Fruit fly (Drosophila melanogaster) whole organism, embryonic: ENCODE data around the gene Epp.
A peak's percentile ranks its signal among the peaks of the same experiment; 100 is the strongest.

Experiments
- ATbp ChIP-seq: fragments of 200-800 bp; sonication (Bioruptor generic); optimal IDR thresholded peaks from 2 replicates; lab custom pipeline; 2017; ENCODE audit warnings: missing biosample characterization, mild to moderate bottlenecking, missing genetic modification characterization, missing genetic modification reagents
- Blimp-1 ChIP-seq: fragments of 200-800 bp; sonication (Bioruptor generic); optimal IDR thresholded peaks from 3 replicates; lab custom pipeline; 2018; ENCODE audit warnings: missing biosample characterization, missing genetic modification characterization, mild to moderate bottlenecking, moderate library complexity, missing genetic modification reagents
- CG10366 ChIP-seq: fragments of 200-800 bp; sonication (Bioruptor generic); IDR thresholded peaks from 2 replicates; pipeline ENCODE4 v1.3.6; 2022; ENCODE audit warnings: missing biosample characterization, missing genetic modification characterization
- CG10959 ChIP-seq: fragments of 200-800 bp; sonication (Bioruptor generic); IDR thresholded peaks from 2 replicates; pipeline ENCODE4 v1.3.6; 2022; ENCODE audit warnings: missing biosample characterization, missing genetic modification characterization
- CG12299 ChIP-seq: fragments of 200-800 bp; sonication (Bioruptor generic); optimal IDR thresholded peaks from 2 replicates; lab custom pipeline; 2018; ENCODE audit warnings: missing biosample characterization, mild to moderate bottlenecking, missing genetic modification characterization
- CG13287 ChIP-seq: fragments of 200-800 bp; sonication (Bioruptor generic); IDR thresholded peaks from 2 replicates; pipeline ENCODE4 v1.3.6; 2022; ENCODE audit warnings: missing biosample characterization, missing genetic modification characterization; ENCODE audit not compliant: partially characterized antibody
- CG13424 ChIP-seq: fragments of 200-800 bp; sonication (Bioruptor generic); optimal IDR thresholded peaks from 2 replicates; lab custom pipeline; 2019; ENCODE audit warnings: missing biosample characterization, mild to moderate bottlenecking, missing genetic modification characterization, moderate library complexity
- CG14441 ChIP-seq: fragments of 200-800 bp; sonication (Bioruptor generic); IDR thresholded peaks from 2 replicates; pipeline ENCODE4 v1.3.6; 2022; ENCODE audit warnings: missing biosample characterization, missing genetic modification characterization
- CG15514 ChIP-seq: fragments of 200-800 bp; sonication (Bioruptor generic); optimal IDR thresholded peaks from 3 replicates; lab custom pipeline; 2017; ENCODE audit warnings: missing biosample characterization, missing genetic modification characterization, mild to moderate bottlenecking, moderate library complexity, missing genetic modification reagents
- CG16779 ChIP-seq: fragments of 200-800 bp; sonication (Bioruptor generic); IDR thresholded peaks from 2 replicates; pipeline ENCODE4 v1.3.6; 2022; ENCODE audit warnings: missing biosample characterization, missing genetic modification characterization
- CG1832 ChIP-seq: fragments of 200-800 bp; sonication (Bioruptor generic); optimal IDR thresholded peaks from 2 replicates; lab custom pipeline; 2017; ENCODE audit warnings: missing biosample characterization, mild to moderate bottlenecking, missing genetic modification characterization, inconsistent platforms
- CG18764 ChIP-seq: fragments of 200-800 bp; sonication (Bioruptor generic); optimal IDR thresholded peaks from 3 replicates; lab custom pipeline; 2016; ENCODE audit warnings: missing biosample characterization, missing genetic modification characterization
- CG3838 ChIP-seq: fragments of 200-800 bp; sonication (Bioruptor generic); optimal IDR thresholded peaks from 3 replicates; lab custom pipeline; 2016; ENCODE audit warnings: missing biosample characterization, missing genetic modification characterization
- CG5953 ChIP-seq: fragments of 200-800 bp; sonication (Bioruptor generic); IDR thresholded peaks from 2 replicates; pipeline ENCODE4 v1.3.6; 2022; ENCODE audit warnings: missing biosample characterization, missing genetic modification characterization
- CG8089 ChIP-seq: fragments of 200-800 bp; sonication (Bioruptor generic); optimal IDR thresholded peaks from 3 replicates; lab custom pipeline; 2016; ENCODE audit warnings: missing biosample characterization, missing genetic modification characterization
- Dfd ChIP-seq, 2 experiments: fragments of >200 bp; optimal IDR thresholded peaks; 2 replicates each; lab custom pipeline; 2017; ENCODE audit warnings: missing biosample characterization in 2 of 2, missing genetic modification characterization in 2 of 2
- Dip2 ChIP-seq: fragments of 200-800 bp; sonication (Bioruptor generic); IDR thresholded peaks from 2 replicates; pipeline ENCODE4 v1.3.6; 2022; ENCODE audit warnings: missing biosample characterization, missing genetic modification characterization
- Doc3 ChIP-seq: fragments of 200-800 bp; sonication (Bioruptor generic); IDR thresholded peaks from 3 replicates; pipeline ENCODE4 v1.3.6; 2022; ENCODE audit warnings: missing biosample characterization, missing genetic modification characterization; ENCODE audit not compliant: partially characterized antibody
- Dref ChIP-seq: fragments of 200-800 bp; sonication (Bioruptor generic); IDR thresholded peaks from 2 replicates; pipeline ENCODE4 v1.3.6; 2022; ENCODE audit warnings: missing biosample characterization, missing genetic modification characterization
- E2f2 ChIP-seq: fragments of 200-800 bp; sonication (Bioruptor generic); IDR thresholded peaks from 2 replicates; pipeline ENCODE4 v1.3.6; 2022; ENCODE audit warnings: missing biosample characterization, missing genetic modification characterization
- Gsc ChIP-seq: fragments of 200-800 bp; sonication (Bioruptor generic); IDR thresholded peaks from 2 replicates; pipeline ENCODE4 v1.3.6; 2022; ENCODE audit warnings: missing biosample characterization, missing genetic modification characterization
- HmgD ChIP-seq: fragments of 200-800 bp; sonication (Bioruptor generic); optimal IDR thresholded peaks from 3 replicates; lab custom pipeline; 2016; ENCODE audit warnings: missing biosample characterization, missing genetic modification characterization
- Hmr ChIP-seq: fragments of 200-800 bp; sonication (Bioruptor generic); optimal IDR thresholded peaks from 3 replicates; lab custom pipeline; 2017; ENCODE audit warnings: mild to moderate bottlenecking, missing biosample characterization, missing genetic modification reagents, missing genetic modification characterization
- Hr78 ChIP-seq, 2 experiments: fragments of 200-800 bp in 1 of 2; fragments of >200 bp in 1 of 2; sonication (Bioruptor generic) in 1 of 2; optimal IDR thresholded peaks; 2 replicates each; lab custom pipeline; 2017 to 2019; ENCODE audit warnings: missing biosample characterization in 2 of 2, missing genetic modification characterization in 2 of 2, mild to moderate bottlenecking in 1 of 2, moderate library complexity in 1 of 2
- Hsf ChIP-seq: fragments of 200-800 bp; sonication (Bioruptor generic); optimal IDR thresholded peaks from 3 replicates; lab custom pipeline; 2016; ENCODE audit warnings: missing biosample characterization, missing genetic modification characterization
- MBD-R2 ChIP-seq: fragments of 200-800 bp; sonication (Bioruptor generic); IDR thresholded peaks from 2 replicates; pipeline ENCODE4 v1.3.6; 2022; ENCODE audit warnings: missing biosample characterization, missing genetic modification characterization
- MTF-1 ChIP-seq: fragments of 200-800 bp; sonication (Bioruptor generic); optimal IDR thresholded peaks from 2 replicates; lab custom pipeline; 2018; ENCODE audit warnings: missing biosample characterization, mild to moderate bottlenecking, missing genetic modification characterization, borderline replicate concordance
- Nf-YC ChIP-seq: fragments of 200-800 bp; optimal IDR thresholded peaks from 3 replicates; lab custom pipeline; 2019; ENCODE audit warnings: missing biosample characterization, mild to moderate bottlenecking, missing genetic modification characterization, moderate library complexity
- Opbp ChIP-seq: fragments of 200-800 bp; sonication (Bioruptor generic); IDR thresholded peaks from 3 replicates; pipeline ENCODE4 v1.3.6; 2022; ENCODE audit warnings: missing biosample characterization, missing genetic modification characterization; ENCODE audit not compliant: partially characterized antibody
- Rfx ChIP-seq: fragments of 200-800 bp; sonication (Bioruptor generic); IDR thresholded peaks from 2 replicates; pipeline ENCODE4 v1.3.6; 2022; ENCODE audit warnings: missing biosample characterization, missing genetic modification characterization
- Scr ChIP-seq: fragments of 200-800 bp; sonication (Bioruptor generic); IDR thresholded peaks from 2 replicates; pipeline ENCODE4 v1.3.6; 2022; ENCODE audit warnings: missing biosample characterization, missing genetic modification characterization; ENCODE audit not compliant: partially characterized antibody
- Tbp ChIP-seq: fragments of >200 bp; optimal IDR thresholded peaks from 2 replicates; lab custom pipeline; 2018; ENCODE audit warnings: missing biosample characterization, missing genetic modification characterization
- az2 ChIP-seq: fragments of 200-800 bp; sonication (Bioruptor generic); optimal IDR thresholded peaks from 3 replicates; lab custom pipeline; 2016; ENCODE audit warnings: missing biosample characterization, missing genetic modification characterization
- br ChIP-seq: fragments of >200 bp; optimal IDR thresholded peaks from 2 replicates; lab custom pipeline; 2017
- croc ChIP-seq: fragments of 200-800 bp; sonication (Bioruptor generic); conservative IDR thresholded peaks from 3 replicates; pipeline ENCODE4 v1.3.6; 2022; ENCODE audit warnings: missing biosample characterization, missing genetic modification characterization
- fd102C ChIP-seq: fragments of 200-800 bp; sonication (Bioruptor generic); optimal IDR thresholded peaks from 2 replicates; lab custom pipeline; 2018; ENCODE audit warnings: missing biosample characterization, mild to moderate bottlenecking, missing genetic modification characterization, moderate library complexity
- fu2 ChIP-seq: fragments of 200-800 bp; sonication (Bioruptor generic); optimal IDR thresholded peaks from 2 replicates; lab custom pipeline; 2016; ENCODE audit warnings: missing biosample characterization, missing genetic modification characterization
- her ChIP-seq: fragments of 200-800 bp; sonication (Bioruptor generic); optimal IDR thresholded peaks from 2 replicates; lab custom pipeline; 2016; ENCODE audit warnings: missing biosample characterization, missing genetic modification characterization
- knrl ChIP-seq: fragments of 200-800 bp; sonication (Bioruptor generic); IDR thresholded peaks from 3 replicates; pipeline ENCODE4 v1.3.6; 2022; ENCODE audit warnings: missing biosample characterization, missing genetic modification characterization; ENCODE audit not compliant: partially characterized antibody
- lbe ChIP-seq: fragments of 200-800 bp; sonication (Bioruptor generic); optimal IDR thresholded peaks from 2 replicates; lab custom pipeline; 2016; ENCODE audit warnings: missing biosample characterization, mild to moderate bottlenecking, missing genetic modification characterization
- mld ChIP-seq: fragments of 200-800 bp; sonication (Bioruptor generic); IDR thresholded peaks from 3 replicates; pipeline ENCODE4 v1.3.6; 2022; ENCODE audit warnings: missing biosample characterization, missing genetic modification characterization; ENCODE audit not compliant: partially characterized antibody
- nom ChIP-seq: fragments of 200-800 bp; sonication (Bioruptor generic); optimal IDR thresholded peaks from 2 replicates; lab custom pipeline; 2017; ENCODE audit warnings: missing biosample characterization, missing genetic modification characterization, mild to moderate bottlenecking, moderate library complexity, missing genetic modification reagents
- oc ChIP-seq: fragments of 200-800 bp; sonication (Bioruptor generic); optimal IDR thresholded peaks from 2 replicates; lab custom pipeline; 2018; ENCODE audit warnings: missing biosample characterization, mild to moderate bottlenecking, missing genetic modification characterization, moderate library complexity
- onecut ChIP-seq: fragments of 200-800 bp; sonication (Bioruptor generic); IDR thresholded peaks from 2 replicates; pipeline ENCODE4 v1.3.6; 2022; ENCODE audit warnings: missing biosample characterization, missing genetic modification characterization
- org-1 ChIP-seq: fragments of 200-800 bp; sonication (Bioruptor generic); optimal IDR thresholded peaks from 2 replicates; lab custom pipeline; 2017; ENCODE audit warnings: missing biosample characterization, missing genetic modification characterization
- phol ChIP-seq: fragments of 200-800 bp; sonication (Bioruptor generic); optimal IDR thresholded peaks from 3 replicates; lab custom pipeline; 2018; ENCODE audit warnings: missing biosample characterization, mild to moderate bottlenecking, missing genetic modification characterization, moderate library complexity
- repo ChIP-seq: fragments of 200-800 bp; sonication (Bioruptor generic); optimal IDR thresholded peaks from 2 replicates; lab custom pipeline; 2016; ENCODE audit warnings: missing biosample characterization, missing genetic modification characterization
- schlank ChIP-seq: fragments of 200-800 bp; sonication (Bioruptor generic); optimal IDR thresholded peaks from 2 replicates; lab custom pipeline; 2018; ENCODE audit warnings: missing biosample characterization, mild to moderate bottlenecking, missing genetic modification characterization
- slou ChIP-seq: fragments of 200-800 bp; sonication (Bioruptor generic); optimal IDR thresholded peaks from 3 replicates; lab custom pipeline; 2016; ENCODE audit warnings: missing biosample characterization, missing genetic modification characterization
- stc ChIP-seq: fragments of 200-800 bp; sonication (Bioruptor generic); IDR thresholded peaks from 2 replicates; pipeline ENCODE4 v1.3.6; 2022; ENCODE audit warnings: missing biosample characterization, missing genetic modification characterization
- tio ChIP-seq: fragments of 200-800 bp; sonication (Bioruptor generic); optimal IDR thresholded peaks from 2 replicates; lab custom pipeline; 2017; ENCODE audit warnings: missing biosample characterization, missing genetic modification characterization, inconsistent platforms
- wdn ChIP-seq: fragments of 200-800 bp; sonication (Bioruptor generic); IDR thresholded peaks from 2 replicates; pipeline ENCODE4 v1.3.6; 2022; ENCODE audit warnings: missing biosample characterization, missing genetic modification characterization

Epp gene

dm6 chr3R:23947002-23947401, 45.7 kb downstream of the Epp start (continued):
- peak; percentile 33; the same call in 1 of the 2 replicates for TF ChIP-seq stc
- no peak for TF ChIP-seq knrl
- no peak for TF ChIP-seq Doc3
- peak; percentile 24 for TF ChIP-seq MTF-1
- TF ChIP-seq E2f2 (GFP tag; lab: Robert Waterston, UW) = no peak
- no peak for TF ChIP-seq lbe (GFP tag; lab: Kevin White, UChicago)
- no peak for TF ChIP-seq nom (GFP tag; lab: Kevin White, UChicago)
- no peak for TF ChIP-seq wdn (GFP tag; lab: Robert Waterston, UW)
- TF ChIP-seq CG8089 = no peak
- TF ChIP-seq phol (tag; lab: Kevin White, UChicago) = no peak
- TF ChIP-seq MBD-R2 = no peak
- TF ChIP-seq Dref (GFP tag; lab: Robert Waterston, UW) = no peak
- TF ChIP-seq br (lab: Kevin White, UChicago) = no peak
- TF ChIP-seq Tbp (GFP tag; lab: Kevin White, UChicago) = no peak
- no peak for TF ChIP-seq CG16779
- peak; percentile 81 for TF ChIP-seq ATbp
- no peak for TF ChIP-seq Rfx (GFP tag; lab: Robert Waterston, UW)
- no peak for TF ChIP-seq Hsf (GFP tag; lab: Kevin White, UChicago)
- no peak for TF ChIP-seq CG15514 (GFP tag; lab: Kevin White, UChicago)
- TF ChIP-seq CG10959 (GFP tag; lab: Robert Waterston, UW) = no peak
- no peak for TF ChIP-seq mld (GFP tag; lab: Robert Waterston, UW)
- TF ChIP-seq Hmr (GFP tag; lab: Kevin White, UChicago) = no peak
- TF ChIP-seq CG3838 (GFP tag; lab: Kevin White, UChicago) = no peak
- peak in 1 of 2 experiments; percentile 39 for TF ChIP-seq Hr78 (GFP tag; optimal IDR thresholded peaks at IDR 0.05; lab: Kevin White, UChicago)
- no peak for TF ChIP-seq Scr (GFP tag; lab: Robert Waterston, UW)
- TF ChIP-seq croc = no peak
- TF ChIP-seq Opbp (GFP tag; lab: Robert Waterston, UW) = no peak
- TF ChIP-seq HmgD (GFP tag; lab: Kevin White, UChicago) = no peak
- no peak for TF ChIP-seq CG5953 (GFP tag; lab: Robert Waterston, UW)
- no peak for TF ChIP-seq CG10366 (GFP tag; lab: Robert Waterston, UW)
- TF ChIP-seq fd102C (GFP tag; lab: Kevin White, UChicago) = no peak
- no peak for TF ChIP-seq onecut (GFP tag; lab: Robert Waterston, UW)
- no peak for TF ChIP-seq Gsc (GFP tag; lab: Robert Waterston, UW)
- no peak for TF ChIP-seq Dfd (GFP tag; optimal IDR thresholded peaks at IDR 0.05; lab: Kevin White, UChicago)
- no peak for TF ChIP-seq Nf-YC (tag; lab: Kevin White, UChicago)
- no peak for TF ChIP-seq fu2
- TF ChIP-seq az2 = no peak
- TF ChIP-seq her (GFP tag; lab: Kevin White, UChicago) = no peak
- TF ChIP-seq Dip2 (GFP tag; lab: Robert Waterston, UW) = no peak
- TF ChIP-seq slou (GFP tag; lab: Kevin White, UChicago) = no peak
- peak; percentile 22 for TF ChIP-seq Blimp-1 (GFP tag; lab: Kevin White, UChicago)
- TF ChIP-seq oc (tag; lab: Kevin White, UChicago) = no peak
- TF ChIP-seq CG14441 (GFP tag; lab: Robert Waterston, UW) = no peak
- TF ChIP-seq CG12299 (tag; lab: Kevin White, UChicago) = no peak
- TF ChIP-seq CG13424 (tag; lab: Kevin White, UChicago) = peak; percentile 31
- peak; percentile 34 for TF ChIP-seq org-1 (GFP tag; lab: Kevin White, UChicago)
- no peak for TF ChIP-seq CG18764 (GFP tag; lab: Kevin White, UChicago)
- TF ChIP-seq repo (GFP tag; lab: Kevin White, UChicago) = no peak
- TF ChIP-seq tio (GFP tag; lab: Kevin White, UChicago) = no peak
- TF ChIP-seq CG1832 (GFP tag; lab: Kevin White, UChicago) = no peak
- TF ChIP-seq schlank = no peak
- no peak for TF ChIP-seq CG13287 (GFP tag; lab: Robert Waterston, UW)
